Comparison of ENCODE assay signal across 1 fruit fly cellular context in the genomic region with DNA sequence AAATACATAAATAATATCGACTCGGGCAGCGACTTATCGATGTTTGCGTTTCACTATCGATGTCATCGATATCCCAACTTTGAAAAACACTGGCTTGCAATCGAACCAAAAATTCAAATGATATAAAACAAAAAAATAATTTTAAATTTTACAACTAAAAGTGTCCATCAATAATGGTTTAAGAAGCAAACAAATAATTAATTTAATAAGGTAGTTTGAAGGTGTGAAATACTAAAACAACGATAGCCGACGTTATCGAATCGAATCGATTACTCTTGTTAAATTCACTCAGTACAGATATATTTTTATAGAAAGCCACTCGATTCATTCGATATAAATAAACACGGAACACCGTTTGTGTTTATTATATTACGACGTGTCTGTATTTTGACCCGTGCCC.
A peak's percentile ranks its signal among the peaks of the same experiment; 100 is the strongest.
TF ChIP-seq lines count a peak whose summit lies in the region.

Gene SMC3 (minus strand): TSS at position 22 of the 400 bp plus-strand sequence.
Gene Ubc7 (plus strand): TSS at position 260 of the 400 bp plus-strand sequence.

TF ChIP-seq in whole organism, embryonic, 481 proteins besides CTCF, POLR2A, EP300 and RAD21 (continued from another document):
- no peak for TF ChIP-seq CG4404 (GFP tag; IDR thresholded peaks at IDR 0.05; lab: Robert Waterston, UW)
- no peak for TF ChIP-seq CG11696 (GFP tag; IDR thresholded peaks at IDR 0.05; lab: Robert Waterston, UW)
- no peak for TF ChIP-seq D19A (tag; optimal IDR thresholded peaks at IDR 0.05; lab: Kevin White, UChicago)
- TF ChIP-seq CG6854 (GFP tag; optimal IDR thresholded peaks at IDR 0.05; lab: Kevin White, UChicago): no peak
- TF ChIP-seq schlank (tag; optimal IDR thresholded peaks at IDR 0.05; lab: Kevin White, UChicago): no peak
- no peak for TF ChIP-seq Hsf (GFP tag; optimal IDR thresholded peaks at IDR 0.05; lab: Kevin White, UChicago)
- TF ChIP-seq sug (tag; optimal IDR thresholded peaks at IDR 0.05; lab: Kevin White, UChicago): peak; percentile 27
- no peak for TF ChIP-seq esg (GFP tag; conservative IDR thresholded peaks at IDR 0.05; lab: Robert Waterston, UW)
- TF ChIP-seq Dip3 (GFP tag; optimal IDR thresholded peaks at IDR 0.05; lab: Kevin White, UChicago): no peak
- TF ChIP-seq Drgx (GFP tag; IDR thresholded peaks at IDR 0.05; lab: Robert Waterston, UW): no peak
- TF ChIP-seq Mes4 (GFP tag; optimal IDR thresholded peaks at IDR 0.05; lab: Kevin White, UChicago): no peak
- TF ChIP-seq dmrt99B (tag; optimal IDR thresholded peaks at IDR 0.05; lab: Kevin White, UChicago): no peak
- TF ChIP-seq Ssrp (tag; optimal IDR thresholded peaks at IDR 0.05; lab: Kevin White, UChicago): no peak
- no peak for TF ChIP-seq bab2 (GFP tag; optimal IDR thresholded peaks at IDR 0.05; lab: Kevin White, UChicago)
- TF ChIP-seq phol (tag; optimal IDR thresholded peaks at IDR 0.05; lab: Kevin White, UChicago): peak; percentile 2
- TF ChIP-seq Max (GFP tag; optimal IDR thresholded peaks at IDR 0.05; lab: Kevin White, UChicago): no peak
- TF ChIP-seq HLH4C (GFP tag; IDR thresholded peaks at IDR 0.05; lab: Robert Waterston, UW; ENCODE audit: partially characterized antibody): peak; percentile 98
- TF ChIP-seq her (GFP tag; optimal IDR thresholded peaks at IDR 0.05; lab: Kevin White, UChicago): no peak
- TF ChIP-seq E2f2 (GFP tag; IDR thresholded peaks at IDR 0.05; lab: Robert Waterston, UW): peak; percentile 29; the same call in 1 of the 2 replicates
- TF ChIP-seq CG4424 (GFP tag; optimal IDR thresholded peaks at IDR 0.05; lab: Kevin White, UChicago): no peak
- no peak for TF ChIP-seq Oaz (GFP tag; IDR thresholded peaks at IDR 0.05; lab: Robert Waterston, UW)
- TF ChIP-seq emc (GFP tag; optimal IDR thresholded peaks at IDR 0.05; lab: Kevin White, UChicago): no peak
- TF ChIP-seq CG34422 (GFP tag; IDR thresholded peaks at IDR 0.05; lab: Robert Waterston, UW): no peak
- no peak for TF ChIP-seq Kr (GFP tag; optimal IDR thresholded peaks at IDR 0.05; lab: Kevin White, UChicago)
- TF ChIP-seq Lim3 (GFP tag; IDR thresholded peaks at IDR 0.05; lab: Robert Waterston, UW): no peak
- no peak for TF ChIP-seq CG12236 (GFP tag; optimal IDR thresholded peaks at IDR 0.05; lab: Kevin White, UChicago)
- TF ChIP-seq nau (GFP tag; optimal IDR thresholded peaks at IDR 0.05; lab: Kevin White, UChicago): no peak
- no peak for TF ChIP-seq dimm (GFP tag; IDR thresholded peaks at IDR 0.05; lab: Robert Waterston, UW)
- TF ChIP-seq fd96Cb (tag; optimal IDR thresholded peaks at IDR 0.05; lab: Kevin White, UChicago): no peak
- TF ChIP-seq chm (GFP tag; IDR thresholded peaks at IDR 0.05; lab: Robert Waterston, UW): no peak
- TF ChIP-seq tgo (GFP tag; IDR thresholded peaks at IDR 0.05; lab: Robert Waterston, UW): no peak
- TF ChIP-seq lov (optimal IDR thresholded peaks at IDR 0.05; lab: Kevin White, UChicago): no peak
- no peak for TF ChIP-seq lov (GFP tag; IDR thresholded peaks at IDR 0.05; lab: Robert Waterston, UW)
- TF ChIP-seq CG13296 (GFP tag; optimal IDR thresholded peaks at IDR 0.05; lab: Kevin White, UChicago): no peak
- TF ChIP-seq rib (GFP tag; IDR thresholded peaks at IDR 0.05; lab: Robert Waterston, UW): no peak
- no peak for TF ChIP-seq NFAT (GFP tag; IDR thresholded peaks at IDR 0.05; lab: Robert Waterston, UW)
- no peak for TF ChIP-seq CG9876 (GFP tag; optimal IDR thresholded peaks at IDR 0.05; lab: Kevin White, UChicago)
- no peak for TF ChIP-seq CG8089 (GFP tag; optimal IDR thresholded peaks at IDR 0.05; lab: Kevin White, UChicago)
- no peak for TF ChIP-seq gsb (GFP tag; IDR thresholded peaks at IDR 0.05; lab: Robert Waterston, UW)
- no peak for TF ChIP-seq CG8944 (GFP tag; optimal IDR thresholded peaks at IDR 0.05; lab: Kevin White, UChicago)
- TF ChIP-seq PHDP (tag; optimal IDR thresholded peaks at IDR 0.05; lab: Kevin White, UChicago): no peak
- TF ChIP-seq usp (GFP tag; optimal IDR thresholded peaks at IDR 0.05; lab: Kevin White, UChicago): no peak
- TF ChIP-seq CG14667 (GFP tag; IDR thresholded peaks at IDR 0.05; lab: Robert Waterston, UW): no peak
- no peak for TF ChIP-seq CG14965 (GFP tag; optimal IDR thresholded peaks at IDR 0.05; lab: Kevin White, UChicago; ENCODE audit: borderline replicate concordance)
- no peak for TF ChIP-seq Eip74EF (GFP tag; optimal IDR thresholded peaks at IDR 0.05; lab: Kevin White, UChicago)
- no peak for TF ChIP-seq CG10431 (GFP tag; optimal IDR thresholded peaks at IDR 0.05; lab: Kevin White, UChicago)
- no peak for TF ChIP-seq jigr1 (GFP tag; IDR thresholded peaks at IDR 0.05; lab: Robert Waterston, UW)
